Worm (Caenorhabditis elegans) whole organism, midembryonic: Measurements from ENCODE around the gene C49A9.1.

Experiments used
- T22C8.4 ChIP-seq: fragments of 200-800 bp; sonication (Bioruptor generic); IDR thresholded peaks from 2 replicates; pipeline ENCODE4 v1.3.6; 2022; ENCODE audit warnings: missing genetic modification characterization, missing compliant biosample characterization
- flt-1 ChIP-seq: fragments of 200-800 bp; sonication (Bioruptor generic); IDR thresholded peaks from 2 replicates; pipeline ENCODE4 v1.3.6; 2022; ENCODE audit warnings: missing genetic modification characterization, missing compliant biosample characterization
- klf-2 ChIP-seq: fragments of 200-800 bp; sonication (Bioruptor generic); conservative IDR thresholded peaks from 2 replicates; pipeline ENCODE4 v1.3.6; 2022; ENCODE audit warnings: missing genetic modification reagents, missing genetic modification characterization, missing compliant biosample characterization
- med-1 ChIP-seq: sonication (generic microtip); optimal IDR thresholded peaks from 2 replicates; lab custom pipeline; 2017; ENCODE audit warnings: missing genetic modification characterization, mild to moderate bottlenecking, missing compliant biosample characterization, antibody characterized with exemption, missing genetic modification reagents; ENCODE audit not compliant: insufficient read depth
- ref-1 ChIP-seq: fragments of 200-800 bp; sonication (Bioruptor generic); conservative IDR thresholded peaks from 2 replicates; pipeline ENCODE4 v1.3.6; 2022; ENCODE audit warnings: missing genetic modification reagents, missing genetic modification characterization, missing compliant biosample characterization
- ztf-29 ChIP-seq: fragments of 200-800 bp; sonication (Bioruptor generic); IDR thresholded peaks from 2 replicates; pipeline ENCODE4 v1.3.6; 2022; ENCODE audit warnings: missing genetic modification reagents, missing genetic modification characterization, missing compliant biosample characterization

- TF ChIP-seq flt-1 = no peak
- TF ChIP-seq med-1 (GFP tag; lab: Kevin White, UChicago) = no peak
- TF ChIP-seq klf-2 (GFP tag; lab: Robert Waterston, UW) = no peak
- TF ChIP-seq ref-1 (GFP tag; lab: Robert Waterston, UW) = no peak
- no peak for TF ChIP-seq ztf-29 (GFP tag; lab: Robert Waterston, UW)
- TF ChIP-seq T22C8.4 (GFP tag; lab: Robert Waterston, UW) = no peak
Measured at ce11 chrIV:6217503-6217902, 10.5 kb upstream of the C49A9.1 start.
